Worm (Caenorhabditis elegans): ENCODE results near the gene gsp-2.

The gsp-2 gene

ce11 chrIII:7347049-7347448 is 10.7 kb downstream of the gsp-2 start, which contains the start of gene F08F8.7:
Gene F08F8.7, minus strand, starts transcription at chrIII:7347149.
- TF ChIP-seq unc-62 (GFP tag; optimal IDR thresholded peaks at IDR 0.05) (no peak), hlh-1 (tag; optimal IDR thresholded peaks at IDR 0.05) (no peak)

- TF ChIP-seq ceh-43 (GFP tag; optimal IDR thresholded peaks at IDR 0.05): no peak
- TF ChIP-seq lsy-2 (tag; optimal IDR thresholded peaks at IDR 0.05): no peak
- TF ChIP-seq snpc-4 (tag; optimal IDR thresholded peaks at IDR 0.05): no peak
- TF ChIP-seq mab-5 (tag; optimal IDR thresholded peaks at IDR 0.05): no peak
These were observed 12.7 kb downstream of the gsp-2 start, which contains the start of gene gos-28 for ce11 chrIII:7349075-7349474. Gene gos-28, minus strand, starts transcription at chrIII:7349175.

- TF ChIP-seq mls-2 (tag; optimal IDR thresholded peaks at IDR 0.05) (no peak), M03D4.4 (tag; optimal IDR thresholded peaks at IDR 0.05) (no peak), blmp-1 (tag; optimal IDR thresholded peaks at IDR 0.05) (no peak), pha-4 (tag; optimal IDR thresholded peaks at IDR 0.05) (no peak), nhr-2 (tag; optimal IDR thresholded peaks at IDR 0.05) (no peak), hlh-1 (tag; optimal IDR thresholded peaks at IDR 0.05) (no peak), nhr-237 (tag; optimal IDR thresholded peaks at IDR 0.05) (no peak), sptf-1 (tag; optimal IDR thresholded peaks at IDR 0.05) (no peak), tbx-8 (GFP tag; optimal IDR thresholded peaks at IDR 0.05) (no peak), ces-1 (GFP tag; optimal IDR thresholded peaks at IDR 0.05) (no peak), zip-8 (tag; optimal IDR thresholded peaks at IDR 0.05) (no peak), flh-1 (GFP tag; optimal IDR thresholded peaks at IDR 0.05) (no peak), nhr-28 (tag; optimal IDR thresholded peaks at IDR 0.05) (no peak)
These were observed 17.5 kb downstream of the gsp-2 start, which contains the start of gene F08F8.9 for ce11 chrIII:7353871-7354270. Gene F08F8.9, minus strand, starts transcription at chrIII:7353971.

- no peak for TF ChIP-seq ham-2 (GFP tag; optimal IDR thresholded peaks at IDR 0.05)
- TF ChIP-seq ces-1 (GFP tag; optimal IDR thresholded peaks at IDR 0.05): peak; percentile 0
These were observed 21.0 kb downstream of the gsp-2 start, which contains the start of gene F08F8.10 for ce11 chrIII:7357356-7357755. Gene F08F8.10, minus strand, starts transcription at chrIII:7357393.

ce11 chrIII:7358627-7359026 is 22.2 kb downstream of the gsp-2 start:
- TF ChIP-seq blmp-1 (tag; optimal IDR thresholded peaks at IDR 0.05) (no peak), mab-5 (tag; optimal IDR thresholded peaks at IDR 0.05) (no peak), elt-1 (tag; optimal IDR thresholded peaks at IDR 0.05; ENCODE audit: borderline replicate concordance, insufficient read depth) (no peak)

- TF ChIP-seq ztf-11 (tag; optimal IDR thresholded peaks at IDR 0.05) (no peak), nhr-2 (tag; optimal IDR thresholded peaks at IDR 0.05) (no peak), nhr-28 (tag; optimal IDR thresholded peaks at IDR 0.05) (no peak), unc-120 (tag; optimal IDR thresholded peaks at IDR 0.05; ENCODE audit: poor library complexity, severe bottlenecking) (no peak), tbx-8 (GFP tag; optimal IDR thresholded peaks at IDR 0.05) (no peak), sptf-1 (tag; optimal IDR thresholded peaks at IDR 0.05) (no peak), drap-1 (GFP tag; optimal IDR thresholded peaks at IDR 0.05) (no peak), ces-1 (GFP tag; optimal IDR thresholded peaks at IDR 0.05) (peak; percentile 45), sem-2 (GFP tag; optimal IDR thresholded peaks at IDR 0.05) (no peak), mep-1 (tag; optimal IDR thresholded peaks at IDR 0.05) (peak; percentile 44), lsy-2 (tag; optimal IDR thresholded peaks at IDR 0.05) (peak; percentile 64), ceh-39 (tag; optimal IDR thresholded peaks at IDR 0.05) (no peak)
These were observed 22.7 kb downstream of the gsp-2 start, which contains the start of the genes eco-1 and hmgr-1 for ce11 chrIII:7359037-7359548. Gene eco-1, minus strand, starts transcription at chrIII:7359095. Gene hmgr-1, plus strand, starts transcription at chrIII:7359498.

ce11 chrIII:7365602-7366001 is 29.2 kb downstream of the gsp-2 start, which contains the start of gene F08F8.11:
Gene F08F8.11, plus strand, starts transcription at chrIII:7365902.
- TF ChIP-seq unc-120 (tag; optimal IDR thresholded peaks at IDR 0.05; ENCODE audit: poor library complexity, severe bottlenecking): no peak
- TF ChIP-seq nhr-237 (tag; optimal IDR thresholded peaks at IDR 0.05): no peak
- no peak for TF ChIP-seq snpc-4 (tag; optimal IDR thresholded peaks at IDR 0.05)
- TF ChIP-seq zip-8 (tag; optimal IDR thresholded peaks at IDR 0.05): no peak
- TF ChIP-seq pha-4 (tag; optimal IDR thresholded peaks at IDR 0.05): no peak
- no peak for TF ChIP-seq flh-1 (GFP tag; optimal IDR thresholded peaks at IDR 0.05)
- no peak for TF ChIP-seq M03D4.4 (tag; optimal IDR thresholded peaks at IDR 0.05)
- no peak for TF ChIP-seq ham-2 (GFP tag; optimal IDR thresholded peaks at IDR 0.05)
- TF ChIP-seq tbx-8 (GFP tag; optimal IDR thresholded peaks at IDR 0.05): no peak
- no peak for TF ChIP-seq blmp-1 (tag; optimal IDR thresholded peaks at IDR 0.05)
- TF ChIP-seq nhr-28 (tag; optimal IDR thresholded peaks at IDR 0.05): no peak
